Fruit fly (Drosophila melanogaster) whole organism, embryonic: ENCODE results near the gene fz4.

Experiments
- C15 ChIP-seq: fragments of 200-800 bp; sonication (Bioruptor generic); IDR thresholded peaks from 3 replicates; pipeline ENCODE4 v1.3.6; 2022; ENCODE audit warnings: missing biosample characterization, missing genetic modification characterization
- CG11093 ChIP-seq: fragments of 200-800 bp; sonication (Bioruptor generic); IDR thresholded peaks from 3 replicates; pipeline ENCODE4 v1.3.6; 2022; ENCODE audit warnings: missing biosample characterization, missing genetic modification characterization
- CG11560 ChIP-seq: fragments of 200-800 bp; sonication (Bioruptor generic); IDR thresholded peaks from 3 replicates; pipeline ENCODE4 v1.3.6; 2022; ENCODE audit warnings: missing biosample characterization, missing genetic modification characterization
- CG11723 ChIP-seq: fragments of 200-800 bp; sonication (Bioruptor generic); optimal IDR thresholded peaks from 2 replicates; lab custom pipeline; 2017; ENCODE audit warnings: missing biosample characterization, mild to moderate bottlenecking, missing genetic modification characterization
- CG1233 ChIP-seq: fragments of 200-800 bp; sonication (Bioruptor generic); optimal IDR thresholded peaks from 4 replicates; lab custom pipeline; 2018; ENCODE audit warnings: missing biosample characterization, mild to moderate bottlenecking, missing genetic modification characterization
- CG12659 ChIP-seq: fragments of 200-800 bp; sonication (Bioruptor generic); optimal IDR thresholded peaks from 3 replicates; lab custom pipeline; 2017; ENCODE audit warnings: mild to moderate bottlenecking, missing biosample characterization, missing genetic modification reagents, missing genetic modification characterization
- CG12744 ChIP-seq: fragments of 200-800 bp; sonication (Bioruptor generic); optimal IDR thresholded peaks from 2 replicates; lab custom pipeline; 2016; ENCODE audit warnings: missing biosample characterization, missing genetic modification characterization
- CG13123 ChIP-seq: fragments of 200-800 bp; sonication (Bioruptor generic); optimal IDR thresholded peaks from 2 replicates; lab custom pipeline; 2016; ENCODE audit warnings: missing biosample characterization, missing genetic modification characterization
- CG15514 ChIP-seq: fragments of 200-800 bp; sonication (Bioruptor generic); optimal IDR thresholded peaks from 3 replicates; lab custom pipeline; 2017; ENCODE audit warnings: missing biosample characterization, missing genetic modification characterization, mild to moderate bottlenecking, moderate library complexity, missing genetic modification reagents
- CG16779 ChIP-seq: fragments of 200-800 bp; sonication (Bioruptor generic); IDR thresholded peaks from 2 replicates; pipeline ENCODE4 v1.3.6; 2022; ENCODE audit warnings: missing biosample characterization, missing genetic modification characterization
- CG16813 ChIP-seq: fragments of 200-800 bp; sonication (Bioruptor generic); IDR thresholded peaks from 3 replicates; pipeline ENCODE4 v1.3.6; 2022; ENCODE audit warnings: missing biosample characterization, missing genetic modification characterization; ENCODE audit not compliant: partially characterized antibody
- CG17829 ChIP-seq: fragments of 200-800 bp; optimal IDR thresholded peaks from 2 replicates; lab custom pipeline; 2019; ENCODE audit warnings: missing biosample characterization, mild to moderate bottlenecking, missing genetic modification characterization, moderate library complexity
- CG30403 ChIP-seq: fragments of 200-800 bp; sonication (Bioruptor generic); optimal IDR thresholded peaks from 3 replicates; lab custom pipeline; 2016; ENCODE audit warnings: missing biosample characterization, missing genetic modification characterization
- CG3065 ChIP-seq: fragments of 200-800 bp; sonication (Bioruptor generic); optimal IDR thresholded peaks from 2 replicates; lab custom pipeline; 2016; ENCODE audit warnings: missing biosample characterization, missing genetic modification characterization
- CG33557 ChIP-seq: fragments of 200-800 bp; sonication (Bioruptor generic); optimal IDR thresholded peaks from 2 replicates; lab custom pipeline; 2019; ENCODE audit warnings: missing biosample characterization, mild to moderate bottlenecking, missing genetic modification characterization, moderate library complexity
- CG34422 ChIP-seq: fragments of 200-800 bp; sonication (Bioruptor generic); IDR thresholded peaks from 3 replicates; pipeline ENCODE4 v1.3.6; 2022; ENCODE audit warnings: missing biosample characterization, missing genetic modification characterization
- CG4360 ChIP-seq: fragments of 200-800 bp; sonication (Bioruptor generic); IDR thresholded peaks from 2 replicates; pipeline ENCODE4 v1.3.6; 2022; ENCODE audit warnings: missing biosample characterization, missing genetic modification characterization
- CG43689 ChIP-seq: fragments of 200-800 bp; sonication (Bioruptor generic); IDR thresholded peaks from 2 replicates; pipeline ENCODE4 v1.3.6; 2022; ENCODE audit warnings: missing biosample characterization, missing genetic modification characterization
- CG4730 ChIP-seq: fragments of 200-800 bp; sonication (Bioruptor generic); IDR thresholded peaks from 2 replicates; pipeline ENCODE4 v1.3.6; 2022; ENCODE audit warnings: missing biosample characterization, missing genetic modification characterization
- CG4854 ChIP-seq: fragments of 200-800 bp; sonication (Bioruptor generic); optimal IDR thresholded peaks from 2 replicates; lab custom pipeline; 2016; ENCODE audit warnings: missing biosample characterization, missing genetic modification characterization, inconsistent platforms
- CG6813 ChIP-seq: fragments of 200-800 bp; sonication (Bioruptor generic); optimal IDR thresholded peaks from 2 replicates; lab custom pipeline; 2017; ENCODE audit warnings: missing biosample characterization, missing genetic modification characterization, mild to moderate bottlenecking, moderate library complexity, missing genetic modification reagents
- CG7963 ChIP-seq: fragments of 200-800 bp; sonication (Bioruptor generic); IDR thresholded peaks from 3 replicates; pipeline ENCODE4 v1.3.6; 2022; ENCODE audit warnings: missing biosample characterization, missing genetic modification characterization; ENCODE audit not compliant: partially characterized antibody
- CG8478 ChIP-seq: fragments of >200 bp; optimal IDR thresholded peaks from 2 replicates; lab custom pipeline; 2018
- CG9215 ChIP-seq: fragments of 200-800 bp; sonication (Bioruptor generic); IDR thresholded peaks from 2 replicates; pipeline ENCODE4 v1.3.6; 2022; ENCODE audit warnings: missing biosample characterization, missing genetic modification characterization
- Dip3 ChIP-seq: fragments of 200-800 bp; sonication (Bioruptor generic); optimal IDR thresholded peaks from 3 replicates; lab custom pipeline; 2016; ENCODE audit warnings: missing biosample characterization, missing genetic modification characterization
- Ets97D ChIP-seq: fragments of 200-800 bp; sonication (Bioruptor generic); optimal IDR thresholded peaks from 3 replicates; lab custom pipeline; 2016; ENCODE audit warnings: missing biosample characterization, missing genetic modification characterization
- GATAe ChIP-seq: fragments of 200-800 bp; sonication (Bioruptor generic); conservative IDR thresholded peaks from 2 replicates; pipeline ENCODE4 v1.3.6; 2022; ENCODE audit warnings: missing biosample characterization, missing genetic modification characterization
- MTF-1 ChIP-seq: fragments of 200-800 bp; sonication (Bioruptor generic); optimal IDR thresholded peaks from 2 replicates; lab custom pipeline; 2018; ENCODE audit warnings: missing biosample characterization, mild to moderate bottlenecking, missing genetic modification characterization, borderline replicate concordance
- Med ChIP-seq: fragments of 200-800 bp; sonication (Bioruptor generic); peaks from one replicate; lab custom pipeline; 2016; ENCODE audit warnings: missing biosample characterization, missing genetic modification characterization, mild to moderate bottlenecking, inconsistent platforms, moderate library complexity
- aop ChIP-seq: fragments of 200-800 bp; sonication (Bioruptor generic); IDR thresholded peaks from 2 replicates; pipeline ENCODE4 v1.3.6; 2022; ENCODE audit warnings: missing biosample characterization, missing genetic modification characterization
- ash1 ChIP-seq: fragments of 200-800 bp; sonication (Bioruptor generic); optimal IDR thresholded peaks from 2 replicates; lab custom pipeline; 2018; ENCODE audit warnings: missing biosample characterization, mild to moderate bottlenecking, missing genetic modification characterization
- br ChIP-seq: fragments of >200 bp; optimal IDR thresholded peaks from 2 replicates; lab custom pipeline; 2017
- cad ChIP-seq: fragments of >200 bp; optimal IDR thresholded peaks from 2 replicates; lab custom pipeline; 2017; ENCODE audit warnings: missing biosample characterization, missing genetic modification characterization
- chinmo ChIP-seq: fragments of 200-800 bp; sonication (Bioruptor generic); IDR thresholded peaks from 4 replicates; pipeline ENCODE4 v1.3.6; 2022; ENCODE audit warnings: missing biosample characterization, missing genetic modification characterization; ENCODE audit not compliant: partially characterized antibody
- dan ChIP-seq: fragments of 200-800 bp; sonication (Bioruptor generic); IDR thresholded peaks from 2 replicates; pipeline ENCODE4 v1.3.6; 2022; ENCODE audit warnings: missing biosample characterization, missing genetic modification characterization
- dati ChIP-seq: fragments of 200-800 bp; sonication (Bioruptor generic); IDR thresholded peaks from 2 replicates; pipeline ENCODE4 v1.3.6; 2022; ENCODE audit warnings: missing biosample characterization, missing genetic modification characterization
- emc ChIP-seq: fragments of 200-800 bp; sonication (Bioruptor generic); optimal IDR thresholded peaks from 2 replicates; lab custom pipeline; 2016; ENCODE audit warnings: missing biosample characterization, missing genetic modification characterization
- fd96Cb ChIP-seq: fragments of 200-800 bp; sonication (Bioruptor generic); optimal IDR thresholded peaks from 2 replicates; lab custom pipeline; 2018; ENCODE audit warnings: missing biosample characterization, mild to moderate bottlenecking, missing genetic modification characterization, moderate library complexity
- grau ChIP-seq: fragments of 200-800 bp; optimal IDR thresholded peaks from 3 replicates; lab custom pipeline; 2019; ENCODE audit warnings: missing biosample characterization, mild to moderate bottlenecking, missing genetic modification characterization, moderate library complexity
- kay ChIP-seq: fragments of 200-800 bp; sonication (Bioruptor generic); optimal IDR thresholded peaks from 2 replicates; lab custom pipeline; 2016; ENCODE audit warnings: missing biosample characterization, missing genetic modification characterization
- lola ChIP-seq, 3 experiments: fragments of >200 bp in 2 of 3; fragments of 200-800 bp in 1 of 3; sonication (Bioruptor generic) in 1 of 3; optimal IDR thresholded peaks; 2 replicates each; lab custom pipeline; 2017 to 2019; ENCODE audit warnings: missing biosample characterization in 3 of 3, missing genetic modification characterization in 3 of 3, mild to moderate bottlenecking in 1 of 3, moderate library complexity in 1 of 3
- luna ChIP-seq: fragments of 200-800 bp; sonication (Bioruptor generic); optimal IDR thresholded peaks from 2 replicates; lab custom pipeline; 2016; ENCODE audit warnings: missing biosample characterization, missing genetic modification characterization
- odd ChIP-seq: fragments of 200-800 bp; sonication (Bioruptor generic); optimal IDR thresholded peaks from 2 replicates; lab custom pipeline; 2017; ENCODE audit warnings: missing biosample characterization, mild to moderate bottlenecking, missing genetic modification characterization
- onecut ChIP-seq: fragments of 200-800 bp; sonication (Bioruptor generic); IDR thresholded peaks from 2 replicates; pipeline ENCODE4 v1.3.6; 2022; ENCODE audit warnings: missing biosample characterization, missing genetic modification characterization
- otp ChIP-seq: fragments of 200-800 bp; sonication (Bioruptor generic); IDR thresholded peaks from 3 replicates; pipeline ENCODE4, ENCODE4 v1.3.6; 2022; ENCODE audit warnings: missing biosample characterization, missing genetic modification characterization
- pita ChIP-seq: fragments of 200-800 bp; sonication (Bioruptor generic); optimal IDR thresholded peaks from 2 replicates; lab custom pipeline; 2017; ENCODE audit warnings: missing biosample characterization, mild to moderate bottlenecking, missing genetic modification characterization
- rib ChIP-seq: fragments of 200-800 bp; sonication (Bioruptor generic); IDR thresholded peaks from 2 replicates; pipeline ENCODE4 v1.3.6; 2022; ENCODE audit warnings: missing biosample characterization, missing genetic modification characterization
- seq ChIP-seq: fragments of 200-800 bp; sonication (Bioruptor generic); IDR thresholded peaks from 2 replicates; pipeline ENCODE4 v1.3.6; 2022; ENCODE audit warnings: missing biosample characterization, missing genetic modification characterization
- slbo ChIP-seq: fragments of 200-800 bp; sonication (Bioruptor generic); IDR thresholded peaks from 2 replicates; pipeline ENCODE4 v1.3.6; 2022; ENCODE audit warnings: missing biosample characterization, missing genetic modification characterization
- tio ChIP-seq: fragments of 200-800 bp; sonication (Bioruptor generic); optimal IDR thresholded peaks from 2 replicates; lab custom pipeline; 2017; ENCODE audit warnings: missing biosample characterization, missing genetic modification characterization, inconsistent platforms
- yki ChIP-seq: fragments of >200 bp; optimal IDR thresholded peaks from 3 replicates; lab custom pipeline; 2018

fz4 gene

dm6 chrX:7095292-7095911 lies 14.7 kb downstream of the fz4 start (continued):
- TF ChIP-seq CG11723 (GFP tag; lab: Kevin White, UChicago) (peak; percentile 66), CG8478 (no peak), CG16779 (peak; percentile 54; the same call in 1 of the 2 replicates), CG4730 (peak; percentile 56), lola (GFP tag; optimal IDR thresholded peaks at IDR 0.05; lab: Kevin White, UChicago) (peak in 1 of 3 experiments; percentile 60), CG9215 (GFP tag; lab: Robert Waterston, UW) (no peak; the same call in 1 of the 2 replicates), CG6813 (GFP tag; lab: Kevin White, UChicago) (peak; percentile 74), CG34422 (GFP tag; lab: Robert Waterston, UW) (peak; percentile 73), fd96Cb (tag; lab: Kevin White, UChicago) (peak; percentile 83), br (lab: Kevin White, UChicago) (no peak), ash1 (GFP tag; lab: Kevin White, UChicago) (no peak), MTF-1 (GFP tag; lab: Kevin White, UChicago) (peak; percentile 39), CG12659 (GFP tag; lab: Kevin White, UChicago) (peak; percentile 67), chinmo (no peak), CG11560 (tag; lab: Robert Waterston, UW) (no peak), CG12744 (GFP tag; lab: Kevin White, UChicago) (peak; percentile 8), CG7963 (no peak), cad (GFP tag; lab: Kevin White, UChicago) (no peak), onecut (GFP tag; lab: Robert Waterston, UW) (peak; percentile 80), CG17829 (tag; lab: Kevin White, UChicago) (peak; percentile 72), GATAe (GFP tag; lab: Robert Waterston, UW) (no peak), CG15514 (GFP tag; lab: Kevin White, UChicago) (peak; percentile 58), CG4854 (peak; percentile 11), tio (GFP tag; lab: Kevin White, UChicago) (peak; percentile 55), CG1233 (GFP tag; lab: Kevin White, UChicago) (peak; percentile 71), otp (GFP tag; lab: Robert Waterston, UW) (peak; percentile 57; the same call in 1 of the 3 replicates), dati (GFP tag; lab: Robert Waterston, UW) (peak; percentile 77), CG11093 (GFP tag; lab: Robert Waterston, UW) (peak; percentile 72), pita (no peak), aop (GFP tag; lab: Robert Waterston, UW) (no peak; the same call in 1 of the 2 replicates), CG33557 (peak; percentile 48), CG3065 (GFP tag; lab: Kevin White, UChicago) (no peak), kay (GFP tag; lab: Kevin White, UChicago) (peak; percentile 18), rib (GFP tag; lab: Robert Waterston, UW) (no peak), C15 (GFP tag; lab: Robert Waterston, UW) (no peak), CG16813 (no peak), yki (lab: Kevin White, UChicago) (no peak), emc (GFP tag; lab: Kevin White, UChicago) (peak; percentile 57), grau (tag; lab: Kevin White, UChicago) (peak; percentile 96), Med (GFP tag; lab: Kevin White, UChicago) (peak; percentile 96), Ets97D (GFP tag; lab: Kevin White, UChicago) (peak; percentile 9), dan (GFP tag; lab: Robert Waterston, UW) (no peak), luna (no peak), CG30403 (GFP tag; lab: Kevin White, UChicago) (peak; percentile 73), slbo (GFP tag; lab: Robert Waterston, UW) (peak; percentile 76), CG13123 (GFP tag; lab: Kevin White, UChicago) (peak; percentile 9), Dip3 (peak; percentile 50), CG4360 (GFP tag; lab: Robert Waterston, UW) (no peak), odd (GFP tag; lab: Kevin White, UChicago) (peak; percentile 67), seq (GFP tag; lab: Robert Waterston, UW) (peak; percentile 75), CG43689 (GFP tag; lab: Robert Waterston, UW) (peak; percentile 41; the same call in 1 of the 2 replicates)
